Worm (Caenorhabditis elegans) whole organism, L2 larva: ENCODE results near the gene snpc-1.2.
A peak's percentile ranks its signal among the peaks of the same experiment; 100 is the strongest.

Experiments
- C34F6.9 ChIP-seq: fragments of 150-350 bp; optimal IDR thresholded peaks from 2 replicates; lab custom pipeline; 2014; ENCODE audit warnings: missing biosample characterization, missing genetic modification characterization
- F13H6.1 ChIP-seq: sonication (generic microtip); optimal IDR thresholded peaks from 2 replicates; lab custom pipeline; 2016; ENCODE audit warnings: missing genetic modification characterization, missing compliant biosample characterization
- R02D3.7 ChIP-seq: fragments of 150-350 bp; optimal IDR thresholded peaks from 2 replicates; lab custom pipeline; 2014; ENCODE audit warnings: missing biosample characterization, missing genetic modification characterization
- Y55F3AM.14 ChIP-seq: fragments of 200-800 bp; sonication (Bioruptor generic); optimal IDR thresholded peaks from 2 replicates; lab custom pipeline; 2018; ENCODE audit warnings: mild to moderate bottlenecking, missing genetic modification characterization, missing compliant biosample characterization
- ZK546.5 ChIP-seq: sonication (generic microtip); optimal IDR thresholded peaks from 2 replicates; lab custom pipeline; 2017; ENCODE audit warnings: missing biosample characterization, missing genetic modification characterization
- alr-1 ChIP-seq: fragments of 150-350 bp; optimal IDR thresholded peaks from 2 replicates; lab custom pipeline; 2014; ENCODE audit warnings: missing biosample characterization, missing genetic modification characterization
- aly-2 ChIP-seq: fragments of 150-350 bp; optimal IDR thresholded peaks from 2 replicates; lab custom pipeline; 2014; ENCODE audit warnings: missing biosample characterization, missing genetic modification characterization
- ama-1 ChIP-seq: fragments of 150-350 bp; optimal IDR thresholded peaks from 2 replicates; lab custom pipeline; 2018; ENCODE audit warnings: inconsistent platforms
- blmp-1 ChIP-seq: sonication (generic microtip); optimal IDR thresholded peaks from 2 replicates; lab custom pipeline; 2017; ENCODE audit warnings: missing genetic modification characterization, mild to moderate bottlenecking, missing compliant biosample characterization, antibody characterized with exemption, moderate library complexity; ENCODE audit not compliant: insufficient read depth
- ceh-82 ChIP-seq: fragments of 150-350 bp; optimal IDR thresholded peaks from 2 replicates; lab custom pipeline; 2014; ENCODE audit warnings: missing biosample characterization, missing genetic modification characterization
- crh-2 ChIP-seq: sonication (generic microtip); optimal IDR thresholded peaks from 2 replicates; lab custom pipeline; 2017; ENCODE audit warnings: missing biosample characterization, missing genetic modification characterization
- dmd-4 ChIP-seq: sonication (generic microtip); optimal IDR thresholded peaks from 2 replicates; lab custom pipeline; 2017; ENCODE audit warnings: missing biosample characterization, missing genetic modification characterization
- egl-27 ChIP-seq: sonication (generic microtip); optimal IDR thresholded peaks from 3 replicates; lab custom pipeline; 2017; ENCODE audit warnings: missing biosample characterization, missing genetic modification reagents, missing genetic modification characterization
- elt-1 ChIP-seq: fragments of 150-350 bp; optimal IDR thresholded peaks from 2 replicates; lab custom pipeline; 2014; ENCODE audit warnings: missing biosample characterization, missing genetic modification characterization
- elt-3 ChIP-seq: sonication (generic microtip); optimal IDR thresholded peaks from 2 replicates; lab custom pipeline; 2017; ENCODE audit warnings: missing biosample characterization, missing genetic modification characterization
- fos-1 ChIP-seq: fragments of 150-350 bp; optimal IDR thresholded peaks from 2 replicates; lab custom pipeline; 2014; ENCODE audit warnings: missing biosample characterization, missing genetic modification characterization
- gmeb-1 ChIP-seq: fragments of 150-350 bp; optimal IDR thresholded peaks from 2 replicates; lab custom pipeline; 2014; ENCODE audit warnings: missing biosample characterization, missing genetic modification characterization
- lin-11 ChIP-seq: fragments of 150-350 bp; sonication (generic microtip); optimal IDR thresholded peaks from 2 replicates; lab custom pipeline; 2014; ENCODE audit warnings: missing biosample characterization, missing genetic modification characterization, inconsistent platforms, mixed read lengths
- lin-13 ChIP-seq: fragments of 150-350 bp; optimal IDR thresholded peaks from 2 replicates; lab custom pipeline; 2014; ENCODE audit warnings: missing biosample characterization, missing genetic modification reagents, missing genetic modification characterization
- lin-39 ChIP-seq: fragments of 150-350 bp; optimal IDR thresholded peaks from 2 replicates; lab custom pipeline; 2014; ENCODE audit warnings: missing biosample characterization, missing genetic modification reagents, missing genetic modification characterization
- lsy-2 ChIP-seq, 2 experiments: fragments of 150-350 bp in 1 of 2; sonication (generic microtip) in 1 of 2; optimal IDR thresholded peaks; 2 replicates each; lab custom pipeline; 2014 to 2017; ENCODE audit warnings: missing biosample characterization in 2 of 2, missing genetic modification characterization in 2 of 2
- mab-5 ChIP-seq: fragments of 150-350 bp; optimal IDR thresholded peaks from 2 replicates; lab custom pipeline; 2014; ENCODE audit warnings: missing biosample characterization, missing genetic modification characterization
- mbf-1 ChIP-seq: sonication (generic microtip); optimal IDR thresholded peaks from 2 replicates; lab custom pipeline; 2017; ENCODE audit warnings: missing biosample characterization, missing genetic modification characterization
- nhr-10 ChIP-seq: sonication (generic microtip); optimal IDR thresholded peaks from 2 replicates; lab custom pipeline; 2017; ENCODE audit warnings: missing biosample characterization, missing genetic modification characterization
- nhr-11 ChIP-seq: fragments of 150-350 bp; optimal IDR thresholded peaks from 2 replicates; lab custom pipeline; 2014; ENCODE audit warnings: missing biosample characterization, missing genetic modification characterization
- nhr-12 ChIP-seq: fragments of 150-350 bp; optimal IDR thresholded peaks from 2 replicates; lab custom pipeline; 2014; ENCODE audit warnings: missing biosample characterization, missing genetic modification characterization
- nhr-21 ChIP-seq: fragments of 150-350 bp; optimal IDR thresholded peaks from 2 replicates; lab custom pipeline; 2014; ENCODE audit warnings: missing biosample characterization, missing genetic modification characterization
- nhr-25 ChIP-seq: fragments of 150-350 bp; sonication (generic microtip); optimal IDR thresholded peaks from 3 replicates; lab custom pipeline; 2014; ENCODE audit warnings: missing biosample characterization, missing genetic modification characterization
- nhr-6 ChIP-seq: fragments of 150-350 bp; optimal IDR thresholded peaks from 2 replicates; lab custom pipeline; 2014; ENCODE audit warnings: missing biosample characterization, missing genetic modification characterization
- nhr-77 ChIP-seq: fragments of 150-350 bp; optimal IDR thresholded peaks from 2 replicates; lab custom pipeline; 2014; ENCODE audit warnings: missing biosample characterization, missing genetic modification characterization
- sma-3 ChIP-seq: sonication (generic microtip); optimal IDR thresholded peaks from 2 replicates; lab custom pipeline; 2016; ENCODE audit warnings: missing genetic modification reagents, missing genetic modification characterization, missing compliant biosample characterization
- sma-9 ChIP-seq, 2 experiments: fragments of 150-350 bp in 1 of 2; sonication (generic microtip) in 1 of 2; optimal IDR thresholded peaks; 2 replicates each; lab custom pipeline; 2014 to 2016; ENCODE audit warnings: missing genetic modification characterization in 2 of 2, mild to moderate bottlenecking in 1 of 2, missing biosample characterization in 1 of 2, missing compliant biosample characterization in 1 of 2, missing genetic modification reagents in 1 of 2, moderate library complexity in 1 of 2
- snpc-4 ChIP-seq: fragments of 150-350 bp; optimal IDR thresholded peaks from 2 replicates; lab custom pipeline; 2014; ENCODE audit warnings: missing biosample characterization, missing genetic modification characterization
- unc-39 ChIP-seq: fragments of 150-350 bp; optimal IDR thresholded peaks from 2 replicates; lab custom pipeline; 2014; ENCODE audit warnings: missing biosample characterization, missing genetic modification characterization
- unc-55 ChIP-seq: fragments of 150-350 bp; sonication (generic microtip); optimal IDR thresholded peaks from 3 replicates; lab custom pipeline; 2014; ENCODE audit warnings: missing biosample characterization, missing genetic modification reagents, missing genetic modification characterization
- unc-62 ChIP-seq: fragments of 150-350 bp; optimal IDR thresholded peaks from 2 replicates; lab custom pipeline; 2014; ENCODE audit warnings: missing biosample characterization, missing genetic modification reagents, missing genetic modification characterization
- zag-1 ChIP-seq: fragments of 150-350 bp; optimal IDR thresholded peaks from 2 replicates; lab custom pipeline; 2014; ENCODE audit warnings: missing biosample characterization, missing genetic modification characterization
- ztf-1 ChIP-seq: fragments of 200-800 bp; sonication (Bioruptor generic); conservative IDR thresholded peaks from 2 replicates; pipeline ENCODE4 v1.3.6; 2022; ENCODE audit warnings: missing genetic modification characterization, missing compliant biosample characterization

snpc-1.2 gene

DNA sequence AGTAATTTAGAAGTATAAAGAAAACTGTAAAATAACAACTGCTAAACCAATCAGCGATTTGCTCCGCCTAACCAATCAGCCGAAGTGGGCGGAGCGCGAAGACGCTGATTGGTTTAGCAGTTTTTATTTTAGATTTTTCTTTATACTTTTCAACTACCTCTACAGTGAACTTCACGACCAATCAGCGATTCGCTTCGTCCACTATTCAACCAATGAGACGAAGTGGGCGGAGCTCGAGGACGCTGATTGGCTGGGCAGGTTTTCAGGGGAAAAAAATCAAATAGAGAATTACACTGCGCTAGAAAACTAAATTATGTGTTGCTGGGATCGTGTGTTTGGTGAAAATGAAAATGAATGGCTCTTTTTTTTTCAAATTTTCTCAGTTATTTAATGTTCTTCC is 32.6 kb upstream of the snpc-1.2 start:
- no peak for TF ChIP-seq nhr-11 (tag; lab: Kevin White, UChicago)
- no peak for TF ChIP-seq lin-13 (GFP tag; lab: Kevin White, UChicago)
- TF ChIP-seq egl-27 (tag; lab: Kevin White, UChicago) = no peak
- TF ChIP-seq unc-39 (tag; lab: Kevin White, UChicago) = no peak
- TF ChIP-seq elt-1 (tag; lab: Kevin White, UChicago) = no peak
- no peak for TF ChIP-seq elt-3 (tag; lab: Kevin White, UChicago)
- TF ChIP-seq F13H6.1 (tag; lab: Kevin White, UChicago) = no peak
- no peak for TF ChIP-seq fos-1 (tag; lab: Kevin White, UChicago)
- no peak for TF ChIP-seq ZK546.5 (tag; lab: Kevin White, UChicago)
- no peak for TF ChIP-seq mbf-1
- no peak for TF ChIP-seq lin-11
- no peak for TF ChIP-seq mab-5 (tag; lab: Kevin White, UChicago)
- no peak for TF ChIP-seq snpc-4 (tag; lab: Kevin White, UChicago)

ce11 chrIII:13201079-13201478 is 31.7 kb upstream of the snpc-1.2 start:
- TF ChIP-seq elt-1 (tag; lab: Kevin White, UChicago) (no peak), lin-11 (no peak), lin-13 (GFP tag; lab: Kevin White, UChicago) (no peak), dmd-4 (tag; lab: Kevin White, UChicago) (no peak), snpc-4 (tag; lab: Kevin White, UChicago) (no peak), alr-1 (tag; lab: Kevin White, UChicago) (no peak), nhr-21 (no peak), R02D3.7 (tag; lab: Kevin White, UChicago) (no peak), blmp-1 (no peak), unc-62 (no peak), zag-1 (tag; lab: Kevin White, UChicago) (no peak), F13H6.1 (tag; lab: Kevin White, UChicago) (no peak), Y55F3AM.14 (GFP tag; lab: Kevin White, UChicago) (no peak), gmeb-1 (no peak), ZK546.5 (tag; lab: Kevin White, UChicago) (no peak), egl-27 (tag; lab: Kevin White, UChicago) (no peak), ama-1 (no peak)

ce11 chrIII:13187773-13188172 is 18.4 kb upstream of the snpc-1.2 start:
- TF ChIP-seq aly-2 (tag; lab: Kevin White, UChicago) = no peak
- peak; percentile 32 for TF ChIP-seq lin-13 (GFP tag; lab: Kevin White, UChicago)
- TF ChIP-seq Y55F3AM.14 (GFP tag; lab: Kevin White, UChicago) = no peak
- peak; percentile 50 for TF ChIP-seq unc-55 (GFP tag; lab: Kevin White, UChicago)
- no peak for TF ChIP-seq lin-39 (tag; lab: Kevin White, UChicago)
- TF ChIP-seq sma-9 (GFP tag; optimal IDR thresholded peaks at IDR 0.05; lab: Kevin White, UChicago) = no peak
- no peak for TF ChIP-seq sma-9 (tag; optimal IDR thresholded peaks at IDR 0.05; lab: Kevin White, UChicago)
- TF ChIP-seq nhr-10 (tag; lab: Kevin White, UChicago) = no peak
- peak; percentile 69 to 84 for TF ChIP-seq lsy-2 (tag; optimal IDR thresholded peaks at IDR 0.05; lab: Kevin White, UChicago)
- TF ChIP-seq crh-2 (tag; lab: Kevin White, UChicago) = peak; percentile 37
- no peak for TF ChIP-seq lin-11
- no peak for TF ChIP-seq nhr-77 (tag; lab: Kevin White, UChicago)
- TF ChIP-seq unc-39 (tag; lab: Kevin White, UChicago) = no peak
- TF ChIP-seq nhr-6 (tag; lab: Kevin White, UChicago) = peak; percentile 59
- TF ChIP-seq C34F6.9 (tag; lab: Kevin White, UChicago) = peak; percentile 65
- TF ChIP-seq elt-3 (tag; lab: Kevin White, UChicago) = no peak
- TF ChIP-seq ceh-82 (tag; lab: Kevin White, UChicago) = no peak
- no peak for TF ChIP-seq egl-27 (tag; lab: Kevin White, UChicago)
- no peak for TF ChIP-seq nhr-12
- no peak for TF ChIP-seq mab-5 (tag; lab: Kevin White, UChicago)
- peak; percentile 77 for TF ChIP-seq sma-3 (GFP tag; lab: Kevin White, UChicago)
- peak; percentile 48 for TF ChIP-seq nhr-25 (tag; lab: Kevin White, UChicago)
- peak; percentile 62 for TF ChIP-seq gmeb-1
- TF ChIP-seq alr-1 (tag; lab: Kevin White, UChicago) = no peak
- peak; percentile 12 for TF ChIP-seq fos-1 (tag; lab: Kevin White, UChicago)
- 0 out of 2 replicates have a peak, but pooled peaks have one; percentile 66 for TF ChIP-seq ztf-1
- peak; percentile 69 for TF ChIP-seq F13H6.1 (tag; lab: Kevin White, UChicago)
- no peak for TF ChIP-seq nhr-11 (tag; lab: Kevin White, UChicago)
- TF ChIP-seq, all 48 proteins: peak for 12
